Fruit fly (Drosophila melanogaster) whole organism, embryonic: ENCODE data around the gene CG10185.

Experiments used
- CG2129 ChIP-seq: fragments of 200-800 bp; sonication (Bioruptor generic); IDR thresholded peaks from 2 replicates; pipeline ENCODE4 v1.3.6; 2022; ENCODE audit warnings: missing biosample characterization, missing genetic modification characterization; ENCODE audit not compliant: partially characterized antibody
- CG34422 ChIP-seq: fragments of 200-800 bp; sonication (Bioruptor generic); IDR thresholded peaks from 3 replicates; pipeline ENCODE4 v1.3.6; 2022; ENCODE audit warnings: missing biosample characterization, missing genetic modification characterization
- Mad ChIP-seq: fragments of 200-800 bp; sonication (Bioruptor generic); optimal IDR thresholded peaks from 2 replicates; lab custom pipeline; 2016; ENCODE audit warnings: missing biosample characterization, missing genetic modification characterization
- emc ChIP-seq: fragments of 200-800 bp; sonication (Bioruptor generic); optimal IDR thresholded peaks from 2 replicates; lab custom pipeline; 2016; ENCODE audit warnings: missing biosample characterization, missing genetic modification characterization
- twi ChIP-seq: fragments of 200-800 bp; optimal IDR thresholded peaks from 2 replicates; lab custom pipeline; 2019; ENCODE audit warnings: missing biosample characterization, mild to moderate bottlenecking, missing genetic modification characterization, moderate library complexity

DNA sequence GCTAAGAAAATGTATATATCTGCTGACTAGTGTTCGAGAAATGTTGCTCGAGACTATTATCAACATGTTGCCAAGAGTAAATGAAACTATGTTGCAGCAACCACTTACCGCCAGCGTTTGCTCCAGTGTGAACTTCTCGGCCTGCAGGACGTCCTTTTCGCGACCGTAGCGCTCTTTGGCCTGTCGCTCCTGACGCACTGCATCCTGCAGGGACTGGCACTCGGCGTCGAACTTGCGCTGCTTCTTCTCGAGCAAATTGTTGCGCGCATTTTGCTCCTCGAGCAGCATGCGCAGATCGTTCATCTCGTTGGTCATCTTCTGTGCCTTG, 5.2 kb upstream of the CG10185 start:
- TF ChIP-seq Mad (GFP tag; lab: Kevin White, UChicago) (no peak), CG2129 (GFP tag; lab: Robert Waterston, UW) (no peak), CG34422 (no peak), twi (no peak), emc (GFP tag; lab: Kevin White, UChicago) (no peak)
